Worm (Caenorhabditis elegans): ENCODE results near the gene W02D7.5.

ce11 chrV:8304461-8305195 lies 5.6 kb upstream of the W02D7.5 start, which contains the start of gene W02D7.11:
- TF ChIP-seq flt-1 (GFP tag; IDR thresholded peaks at IDR 0.05) (no peak), tab-1 (GFP tag; IDR thresholded peaks at IDR 0.05) (no peak), med-1 (GFP tag; optimal IDR thresholded peaks at IDR 0.05; ENCODE audit: insufficient read depth) (no peak), ztf-29 (GFP tag; IDR thresholded peaks at IDR 0.05) (no peak)
